Fruit fly (Drosophila melanogaster) whole organism, wandering third instar larva: ENCODE data around the gene Zir.

Experiments used
- Abd-B ChIP-seq: fragments of >200 bp; optimal IDR thresholded peaks from 2 replicates; lab custom pipeline; 2017; ENCODE audit warnings: missing biosample characterization, missing genetic modification characterization
- CG32264 ChIP-seq: fragments of 200-800 bp; sonication (Bioruptor generic); optimal IDR thresholded peaks from 2 replicates; lab custom pipeline; 2016; ENCODE audit warnings: missing biosample characterization, missing genetic modification characterization
- CG9705 ChIP-seq: fragments of 200-800 bp; sonication (Bioruptor generic); optimal IDR thresholded peaks from 2 replicates; lab custom pipeline; 2018; ENCODE audit warnings: missing biosample characterization, mild to moderate bottlenecking, missing genetic modification characterization
- CrebA ChIP-seq: fragments of 200-800 bp; sonication (Bioruptor generic); optimal IDR thresholded peaks from 2 replicates; lab custom pipeline; 2016; ENCODE audit warnings: missing biosample characterization, mild to moderate bottlenecking, missing genetic modification characterization, borderline replicate concordance
- Dfd ChIP-seq: fragments of >200 bp; optimal IDR thresholded peaks from 2 replicates; lab custom pipeline; 2017; ENCODE audit warnings: missing biosample characterization, missing genetic modification characterization
- Dif ChIP-seq: fragments of 200-275, 200-300 bp; sonication (Bioruptor generic); optimal IDR thresholded peaks from 2 replicates; lab custom pipeline; 2018; ENCODE audit warnings: missing biosample characterization, missing genetic modification characterization; ENCODE audit not compliant: partially characterized antibody
- GATAd ChIP-seq: sonication (Bioruptor generic); optimal IDR thresholded peaks from 2 replicates; lab custom pipeline; 2016; ENCODE audit warnings: missing biosample characterization, missing genetic modification characterization
- HLH106 ChIP-seq: fragments of 200-800 bp; optimal IDR thresholded peaks from 3 replicates; lab custom pipeline; 2019; ENCODE audit warnings: missing biosample characterization, mild to moderate bottlenecking, missing genetic modification characterization, moderate library complexity
- Hnf4 ChIP-seq: fragments of 200-800 bp; sonication (Bioruptor generic); optimal IDR thresholded peaks from 2 replicates; lab custom pipeline; 2016; ENCODE audit warnings: missing biosample characterization, mild to moderate bottlenecking, missing genetic modification characterization
- Hr78 ChIP-seq: fragments of >200 bp; optimal IDR thresholded peaks from 2 replicates; lab custom pipeline; 2017; ENCODE audit warnings: missing biosample characterization, missing genetic modification characterization
- Hr83 ChIP-seq: fragments of 200-300 bp; sonication (Bioruptor generic); optimal IDR thresholded peaks from 2 replicates; lab custom pipeline; 2016; ENCODE audit warnings: missing biosample characterization, mild to moderate bottlenecking, missing genetic modification characterization, moderate library complexity; ENCODE audit not compliant: poor library complexity, severe bottlenecking
- Jra ChIP-seq: sonication (Bioruptor generic); optimal IDR thresholded peaks from 2 replicates; lab custom pipeline; 2016; ENCODE audit warnings: missing biosample characterization, missing genetic modification characterization
- Mio ChIP-seq: sonication (Bioruptor generic); optimal IDR thresholded peaks from 2 replicates; lab custom pipeline; 2016; ENCODE audit warnings: missing biosample characterization, missing genetic modification characterization
- Myc ChIP-seq: fragments of >200 bp; optimal IDR thresholded peaks from 2 replicates; lab custom pipeline; 2017
- OdsH ChIP-seq: fragments of 200-800 bp; sonication (Bioruptor generic); optimal IDR thresholded peaks from 2 replicates; lab custom pipeline; 2016; ENCODE audit warnings: missing biosample characterization, mild to moderate bottlenecking, missing genetic modification characterization
- Rel ChIP-seq, 2 experiments: fragments of 200-800 bp; sonication (Bioruptor generic) in 1 of 2; optimal IDR thresholded peaks; 2 replicates in 1 of 2; 3 replicates in 1 of 2; lab custom pipeline; 2016 to 2019; ENCODE audit warnings: mild to moderate bottlenecking in 2 of 2, missing biosample characterization in 2 of 2, missing genetic modification characterization in 2 of 2, moderate library complexity in 1 of 2
- Sp1 ChIP-seq: fragments of 200-800 bp; sonication (Bioruptor generic); optimal IDR thresholded peaks from 3 replicates; lab custom pipeline; 2019; ENCODE audit warnings: missing biosample characterization, mild to moderate bottlenecking, missing genetic modification characterization, moderate library complexity
- Vsx2 ChIP-seq: fragments of 200-300, 225-300 bp; sonication (Bioruptor generic); optimal IDR thresholded peaks from 2 replicates; lab custom pipeline; 2018; ENCODE audit warnings: missing biosample characterization, missing genetic modification characterization; ENCODE audit not compliant: partially characterized antibody
- br ChIP-seq: fragments of 200-800 bp; sonication (Bioruptor generic); optimal IDR thresholded peaks from 2 replicates; lab custom pipeline; 2016; ENCODE audit warnings: missing biosample characterization, missing genetic modification characterization
- brk ChIP-seq: fragments of 200-800 bp; sonication (Bioruptor generic); optimal IDR thresholded peaks from 2 replicates; lab custom pipeline; 2016; ENCODE audit warnings: missing biosample characterization, mild to moderate bottlenecking, missing genetic modification characterization
- dl ChIP-seq, 2 experiments: fragments of 175-275, 200-275 bp in 1 of 2; fragments of 200-275 bp in 1 of 2; sonication (Bioruptor generic); optimal IDR thresholded peaks; lab custom pipeline; 2018; ENCODE audit warnings: mild to moderate bottlenecking in 2 of 2, missing biosample characterization in 2 of 2, missing genetic modification characterization in 2 of 2, moderate library complexity in 2 of 2; ENCODE audit not compliant: partially characterized antibody in 2 of 2, insufficient read depth in 1 of 2
- dmrt93B ChIP-seq: fragments of 200-800 bp; sonication (Bioruptor generic); optimal IDR thresholded peaks from 2 replicates; lab custom pipeline; 2018; ENCODE audit warnings: missing biosample characterization, mild to moderate bottlenecking, missing genetic modification characterization
- dsf ChIP-seq: sonication (Bioruptor generic); optimal IDR thresholded peaks from 2 replicates; lab custom pipeline; 2016; ENCODE audit warnings: missing biosample characterization, missing genetic modification characterization, borderline replicate concordance
- ey ChIP-seq: fragments of 200-800 bp; sonication (Bioruptor generic); optimal IDR thresholded peaks from 2 replicates; lab custom pipeline; 2016; ENCODE audit warnings: missing biosample characterization, missing genetic modification characterization
- foxo ChIP-seq, 2 experiments: fragments of 200-800 bp; sonication (Bioruptor generic); optimal IDR thresholded peaks; 2 replicates in 1 of 2; 3 replicates in 1 of 2; lab custom pipeline; 2016 to 2017; ENCODE audit warnings: missing biosample characterization in 2 of 2, missing genetic modification characterization in 2 of 2
- fru ChIP-seq: fragments of 200-800 bp; sonication (Bioruptor generic); optimal IDR thresholded peaks from 3 replicates; lab custom pipeline; 2016; ENCODE audit warnings: missing biosample characterization, mild to moderate bottlenecking, missing genetic modification characterization
- h ChIP-seq: fragments of 200-800 bp; sonication (Bioruptor generic); optimal IDR thresholded peaks from 3 replicates; lab custom pipeline; 2016; ENCODE audit warnings: missing biosample characterization, mild to moderate bottlenecking, missing genetic modification characterization
- jim ChIP-seq: fragments of 175-275, 200-325 bp; sonication (Bioruptor generic); optimal IDR thresholded peaks from 2 replicates; lab custom pipeline; 2016; ENCODE audit warnings: missing biosample characterization, mild to moderate bottlenecking, missing genetic modification characterization
- lola ChIP-seq: fragments of >200 bp; optimal IDR thresholded peaks from 2 replicates; lab custom pipeline; 2017; ENCODE audit warnings: missing biosample characterization, missing genetic modification characterization
- pan ChIP-seq: fragments of >200 bp; optimal IDR thresholded peaks from 2 replicates; lab custom pipeline; 2017
- psq ChIP-seq: fragments of 200-800 bp; sonication (Bioruptor generic); optimal IDR thresholded peaks from 3 replicates; lab custom pipeline; 2017; ENCODE audit warnings: missing biosample characterization, mild to moderate bottlenecking, missing genetic modification characterization, moderate library complexity
- rgr ChIP-seq: fragments of 200-800 bp; sonication (Bioruptor generic); optimal IDR thresholded peaks from 3 replicates; lab custom pipeline; 2016; ENCODE audit warnings: missing biosample characterization, mild to moderate bottlenecking, missing genetic modification characterization
- sage ChIP-seq: fragments of 200-800 bp; sonication (Bioruptor generic); optimal IDR thresholded peaks from 2 replicates; lab custom pipeline; 2016; ENCODE audit warnings: missing biosample characterization, mild to moderate bottlenecking, missing genetic modification characterization
- sv ChIP-seq: fragments of 200-800 bp; sonication (Bioruptor generic); optimal IDR thresholded peaks from 3 replicates; lab custom pipeline; 2016; ENCODE audit warnings: missing biosample characterization, missing genetic modification characterization
- tai ChIP-seq: sonication (Bioruptor generic); optimal IDR thresholded peaks from 2 replicates; lab custom pipeline; 2016; ENCODE audit warnings: missing biosample characterization, missing genetic modification characterization
- usp ChIP-seq: fragments of >200 bp; optimal IDR thresholded peaks from 2 replicates; lab custom pipeline; 2017; ENCODE audit warnings: missing biosample characterization, missing genetic modification characterization
- woc ChIP-seq: sonication (Bioruptor generic); optimal IDR thresholded peaks from 2 replicates; lab custom pipeline; 2016; ENCODE audit warnings: missing biosample characterization, mild to moderate bottlenecking, missing genetic modification characterization

Zir gene

DNA sequence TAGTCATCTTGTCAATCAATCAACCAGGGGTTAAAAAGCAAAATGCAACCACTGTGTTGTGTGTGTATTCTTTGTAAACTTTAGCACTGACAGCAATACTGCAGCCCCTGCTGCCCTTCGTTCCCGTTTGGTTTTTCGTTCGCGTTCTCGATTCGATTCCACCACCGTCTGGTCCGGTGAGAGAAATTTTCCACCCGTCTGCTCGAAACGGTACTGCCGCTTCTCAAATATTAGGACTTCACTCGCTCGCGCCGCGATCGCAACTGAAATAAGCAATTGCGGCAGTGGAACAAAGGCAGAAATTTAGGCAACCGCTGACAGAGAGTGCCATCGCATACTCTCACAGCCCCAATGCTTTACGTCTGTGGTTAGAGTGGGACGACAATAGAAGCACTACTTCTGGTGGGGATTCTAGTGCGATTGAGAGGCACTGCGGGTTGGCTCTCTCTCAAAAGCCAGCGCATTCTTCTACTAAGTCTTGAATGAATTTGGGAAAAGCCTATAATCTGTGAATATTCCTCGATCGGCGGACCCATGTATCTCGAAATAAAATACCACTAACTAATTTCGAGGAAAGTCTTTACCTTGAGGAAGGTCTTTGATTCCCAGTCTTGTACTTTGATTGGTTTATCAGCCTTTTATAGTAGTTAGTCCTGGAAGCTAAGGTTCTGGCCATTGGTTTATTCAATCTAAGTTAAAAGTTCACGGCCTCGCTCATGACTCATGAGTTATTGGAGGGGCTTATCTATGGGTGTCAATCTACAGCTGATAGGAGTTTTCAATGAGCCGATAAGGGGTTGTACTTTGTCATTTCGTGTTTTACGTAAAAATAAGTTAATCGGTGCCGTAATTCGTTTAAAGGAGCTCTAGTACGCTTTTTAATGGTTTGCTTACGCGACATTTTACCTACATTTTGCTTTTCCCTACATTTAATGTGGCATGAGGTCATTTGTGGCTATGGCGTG lies 34.7 kb downstream of the Zir start:
- TF ChIP-seq GATAd (GFP tag; lab: Kevin White, UChicago) (no peak), brk (GFP tag; lab: Kevin White, UChicago) (peak; percentile 58), sv (GFP tag; lab: Kevin White, UChicago) (no peak), Vsx2 (GFP tag; lab: Kevin White, UChicago) (peak; percentile 95), woc (GFP tag; lab: Kevin White, UChicago) (no peak), h (peak; percentile 88), CG32264 (GFP tag; lab: Kevin White, UChicago) (peak; percentile 24), tai (GFP tag; lab: Kevin White, UChicago) (peak; percentile 42), br (GFP tag; lab: Kevin White, UChicago) (peak; percentile 77), Myc (no peak), Mio (no peak), Dfd (no peak), ey (peak; percentile 10), dsf (GFP tag; lab: Kevin White, UChicago) (no peak), rgr (GFP tag; lab: Kevin White, UChicago) (peak; percentile 72), Jra (GFP tag; lab: Kevin White, UChicago) (peak; percentile 87), HLH106 (tag; lab: Kevin White, UChicago) (peak; percentile 39), usp (GFP tag; lab: Kevin White, UChicago) (no peak), fru (GFP tag; lab: Kevin White, UChicago) (peak; percentile 69), Hnf4 (GFP tag; lab: Kevin White, UChicago) (peak; percentile 90), foxo (GFP tag; optimal IDR thresholded peaks at IDR 0.05; lab: Kevin White, UChicago) (peak; percentile 50), CrebA (GFP tag; lab: Kevin White, UChicago) (no peak), Hr83 (GFP tag; lab: Kevin White, UChicago) (peak; percentile 94), Sp1 (GFP tag; lab: Kevin White, UChicago) (peak; percentile 71), dl (GFP tag; optimal IDR thresholded peaks at IDR 0.05; lab: Kevin White, UChicago; ENCODE audit: insufficient read depth in 1 of 2, partially characterized antibody in 2 of 2) (peak; percentile 46 to 92), Hr78 (GFP tag; lab: Kevin White, UChicago) (no peak), dmrt93B (no peak), OdsH (GFP tag; lab: Kevin White, UChicago) (peak; percentile 51), psq (GFP tag; lab: Kevin White, UChicago) (peak; percentile 19), pan (no peak), Dif (peak; percentile 97), Rel (GFP tag; optimal IDR thresholded peaks at IDR 0.05; lab: Kevin White, UChicago) (peak; percentile 45), Rel (tag; optimal IDR thresholded peaks at IDR 0.05; lab: Kevin White, UChicago) (peak; percentile 78), jim (GFP tag; lab: Kevin White, UChicago) (peak; percentile 53)

- TF ChIP-seq pan (no peak), Hr78 (GFP tag; lab: Kevin White, UChicago) (no peak), ey (no peak), jim (GFP tag; lab: Kevin White, UChicago) (no peak), dmrt93B (no peak), sage (GFP tag; lab: Kevin White, UChicago) (no peak), foxo (GFP tag; optimal IDR thresholded peaks at IDR 0.05; lab: Kevin White, UChicago) (no peak), Mio (no peak), rgr (GFP tag; lab: Kevin White, UChicago) (no peak), woc (GFP tag; lab: Kevin White, UChicago) (no peak), lola (no peak), Abd-B (GFP tag; lab: Kevin White, UChicago) (no peak), CG9705 (GFP tag; lab: Kevin White, UChicago) (no peak), Vsx2 (GFP tag; lab: Kevin White, UChicago) (no peak), Hr83 (GFP tag; lab: Kevin White, UChicago) (no peak)
These were observed 36.2 kb downstream of the Zir start, which contains the start of gene CG3164 for dm6 chr2L:130691-131090. CG3164 (minus strand) TSS chr2L:130791.
